Worm (Caenorhabditis elegans): ENCODE data around the gene ncx-9.

DNA sequence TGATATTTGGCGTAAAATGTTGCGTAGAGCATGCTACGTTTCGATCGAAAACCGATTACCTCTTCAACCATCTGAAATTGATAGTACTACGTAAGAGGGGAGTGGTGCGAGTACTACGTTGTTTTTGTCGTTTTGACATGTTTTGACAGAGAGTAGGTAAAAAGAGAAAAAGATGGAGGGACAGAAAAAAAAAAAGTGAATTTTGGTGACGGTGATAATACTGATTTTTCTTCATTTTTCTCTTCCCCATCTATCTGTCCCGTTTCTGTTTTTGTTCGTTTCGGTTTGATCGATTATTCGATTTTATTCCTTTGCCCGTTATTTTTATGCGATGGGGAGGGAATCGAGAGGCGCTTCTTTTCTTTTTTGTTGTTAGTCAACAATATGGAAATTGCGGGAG, 45.9 kb upstream of the ncx-9 start, which contains the start of gene K11D12.8:
- TF ChIP-seq fkh-8 (tag; optimal IDR thresholded peaks at IDR 0.05) (no peak), ceh-82 (tag; optimal IDR thresholded peaks at IDR 0.05) (no peak), lin-13 (GFP tag; optimal IDR thresholded peaks at IDR 0.05) (no peak), ama-1 (optimal IDR thresholded peaks at IDR 0.05) (no peak), dpl-1 (GFP tag; optimal IDR thresholded peaks at IDR 0.05) (no peak), snu-23 (GFP tag; optimal IDR thresholded peaks at IDR 0.05) (no peak), nhr-28 (tag; optimal IDR thresholded peaks at IDR 0.05) (no peak), nhr-11 (tag; optimal IDR thresholded peaks at IDR 0.05) (no peak), unc-62 (GFP tag; optimal IDR thresholded peaks at IDR 0.05) (no peak), efl-1 (optimal IDR thresholded peaks at IDR 0.05) (no peak), efl-1 (GFP tag; optimal IDR thresholded peaks at IDR 0.05 in 1 of 2) (no peak), mdl-1 (tag; optimal IDR thresholded peaks at IDR 0.05) (no peak), nhr-237 (tag; optimal IDR thresholded peaks at IDR 0.05) (no peak), ztf-11 (tag; optimal IDR thresholded peaks at IDR 0.05) (no peak), nhr-77 (tag; optimal IDR thresholded peaks at IDR 0.05) (no peak)

Measured in whole organism, L1 larva.